Worm (Caenorhabditis elegans): Measurements from ENCODE around the gene Y57G11C.33.

DNA sequence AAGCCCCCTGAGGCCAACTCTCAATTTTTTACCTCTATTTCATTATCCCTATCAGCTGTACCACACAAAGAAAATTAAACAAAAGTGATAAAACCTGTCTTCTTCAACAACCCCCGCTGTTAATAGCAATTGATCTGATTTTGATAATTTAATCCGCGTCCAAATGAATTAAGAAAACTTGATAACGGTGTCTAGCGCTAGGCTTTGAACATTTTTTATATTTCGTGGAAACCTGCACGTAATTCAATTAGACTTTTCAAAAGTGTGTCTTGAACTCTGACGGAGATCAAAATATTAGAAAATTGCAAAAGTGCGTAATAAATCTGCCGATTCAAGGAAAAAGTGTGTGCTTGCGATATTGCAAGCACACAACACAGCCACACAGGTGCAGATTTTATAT, 43.5 kb upstream of the Y57G11C.33 start:
- TF ChIP-seq hmg-4 (GFP tag; optimal IDR thresholded peaks at IDR 0.05) (no peak), tbx-37 (GFP tag; conservative IDR thresholded peaks at IDR 0.05) (no peak), ama-1 (optimal IDR thresholded peaks at IDR 0.05) (no peak), ceh-13 (GFP tag; optimal IDR thresholded peaks at IDR 0.05) (no peak), tra-4 (tag; optimal IDR thresholded peaks at IDR 0.05) (no peak), hnd-1 (tag; optimal IDR thresholded peaks at IDR 0.05) (no peak), sea-1 (GFP tag; conservative IDR thresholded peaks at IDR 0.05) (no peak), pes-1 (GFP tag; IDR thresholded peaks at IDR 0.05) (no peak), aly-1 (tag; optimal IDR thresholded peaks at IDR 0.05) (no peak)

Measured in whole organism, early embryonic.